Worm (Caenorhabditis elegans): ENCODE data around the gene F38B2.2.

DNA sequence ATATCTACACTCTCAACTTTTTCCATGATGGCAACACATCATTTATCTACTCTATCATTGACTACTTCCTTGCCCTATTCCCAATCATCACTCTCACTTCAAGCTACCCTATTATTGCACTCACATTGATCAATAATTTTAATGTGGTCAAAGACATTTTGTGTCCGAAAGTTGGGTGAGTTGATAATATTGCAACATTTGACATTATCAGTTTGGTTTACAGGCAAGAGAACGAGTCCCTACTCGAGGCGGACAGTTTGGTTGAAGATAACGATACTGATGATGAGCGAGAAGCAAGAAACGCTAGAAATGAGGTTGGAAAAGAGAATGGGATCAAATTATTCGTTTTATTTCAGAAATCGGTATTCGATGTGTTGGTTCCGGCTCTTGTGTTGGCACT is 14.5 kb downstream of the F38B2.2 start:
- TF ChIP-seq unc-62 (GFP tag; optimal IDR thresholded peaks at IDR 0.05 in 1 of 2) (no peak), unc-62 (tag; optimal IDR thresholded peaks at IDR 0.05) (no peak), gei-8 (GFP tag; optimal IDR thresholded peaks at IDR 0.05) (no peak), pha-4 (GFP tag; IDR thresholded peaks at IDR 0.05) (no peak), pha-4 (tag; optimal IDR thresholded peaks at IDR 0.05) (no peak), nhr-77 (tag; optimal IDR thresholded peaks at IDR 0.05) (peak; percentile 27), F49E8.2 (tag; optimal IDR thresholded peaks at IDR 0.05; ENCODE audit: borderline replicate concordance) (no peak), nhr-76 (tag; optimal IDR thresholded peaks at IDR 0.05) (no peak), duxl-1 (tag; optimal IDR thresholded peaks at IDR 0.05; ENCODE audit: poor library complexity) (no peak), nhr-237 (tag; optimal IDR thresholded peaks at IDR 0.05) (no peak)

Data from whole organism, L4 larva.